Fruit fly (Drosophila melanogaster): Measurements from ENCODE around the gene Nup43.

DNA sequence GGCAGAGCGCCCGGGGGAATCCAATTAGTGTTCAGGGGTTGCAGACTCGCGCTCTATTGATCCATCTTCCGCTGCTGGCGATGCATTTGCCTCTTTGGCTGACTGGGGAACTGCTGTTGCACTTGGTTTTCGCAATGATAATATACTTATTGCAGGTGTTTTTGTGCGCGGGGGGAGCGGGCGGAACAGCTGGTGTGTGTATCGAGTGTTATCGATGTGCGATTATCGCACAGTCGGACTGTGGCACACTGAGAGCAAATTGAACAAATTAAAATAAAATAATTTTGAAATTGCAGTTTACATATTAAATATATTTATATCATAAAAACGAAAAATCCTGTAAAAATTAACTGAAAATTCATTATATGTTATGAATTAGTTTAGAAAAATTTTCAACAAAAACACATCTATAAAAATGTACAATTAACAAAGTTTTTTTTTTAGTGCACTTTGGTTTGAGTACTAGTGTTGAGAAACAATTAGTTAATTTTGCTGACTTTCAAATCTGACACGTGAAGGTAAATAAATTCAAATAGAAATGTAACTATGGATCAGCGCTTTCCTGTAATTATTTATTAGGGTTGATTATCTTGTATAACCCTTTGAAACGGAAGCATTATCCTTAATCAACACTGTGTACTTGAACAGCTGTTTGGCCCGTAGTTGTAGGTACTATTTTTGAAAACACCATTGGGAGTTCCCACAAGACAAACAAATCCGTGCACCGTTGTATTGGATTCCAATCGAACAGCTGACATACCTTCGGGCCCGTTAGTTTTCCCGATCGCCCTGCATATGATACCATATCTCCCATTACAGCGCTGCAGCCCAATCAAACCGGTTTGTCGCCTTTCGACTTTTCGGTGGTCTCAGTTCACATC, 36.4 kb downstream of the Nup43 start, which contains the start of the genes Wdr37 and koko:
- TF ChIP-seq CG33017 (tag; optimal IDR thresholded peaks at IDR 0.05) (peak; percentile 98), CG1620 (GFP tag; optimal IDR thresholded peaks at IDR 0.05) (peak; percentile 91), CG7101 (tag; optimal IDR thresholded peaks at IDR 0.05) (peak; percentile 98)

Measured in whole organism, adult.